Worm (Caenorhabditis elegans): ENCODE data around the gene fbxc-52.

DNA sequence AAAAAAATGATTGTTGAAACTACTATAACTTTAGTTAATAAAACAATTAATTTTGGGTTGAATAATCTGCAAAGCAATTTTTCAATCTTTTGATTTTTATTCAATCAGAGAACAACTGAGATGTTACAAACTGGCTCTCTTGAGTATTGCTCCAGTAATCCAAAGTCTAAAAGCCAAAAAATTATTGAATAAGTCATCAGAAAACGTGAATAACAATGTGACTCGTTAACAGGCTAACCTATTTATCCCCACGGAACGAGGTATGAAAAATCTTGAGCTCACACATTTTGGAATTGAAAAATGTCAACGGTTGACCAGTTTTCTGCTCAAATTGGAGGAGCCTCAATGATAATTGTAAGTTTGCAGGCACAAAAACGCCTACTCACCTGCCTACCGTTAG is 40.4 kb downstream of the fbxc-52 start, which contains the start of gene srx-111:
- TF ChIP-seq ceh-39 (tag; optimal IDR thresholded peaks at IDR 0.05), result no peak
- TF ChIP-seq M03D4.4 (tag; optimal IDR thresholded peaks at IDR 0.05), result no peak
